Fruit fly (Drosophila melanogaster): Measurements from ENCODE around the gene Smn.

Smn gene

DNA sequence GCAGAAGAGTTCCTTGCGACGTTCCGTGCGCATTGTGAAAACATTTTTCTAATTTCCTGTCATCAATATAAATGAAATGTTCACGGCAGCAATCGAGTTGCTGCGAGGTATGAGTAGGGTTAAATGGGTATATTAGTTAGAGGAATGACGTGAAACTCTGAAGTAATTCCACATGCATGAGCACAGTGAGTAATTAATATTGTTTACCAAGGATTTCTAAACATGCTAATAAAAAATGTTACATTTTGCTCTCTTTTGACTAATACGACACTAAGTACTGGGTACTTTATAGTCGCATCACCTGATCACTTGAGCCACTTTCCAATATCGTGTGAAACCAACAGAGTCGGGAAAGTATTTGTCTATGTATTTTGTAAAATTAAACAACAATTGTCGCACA is 37.1 kb downstream of the Smn start (continued):
- peak; percentile 1 for TF ChIP-seq jumu (GFP tag; optimal IDR thresholded peaks at IDR 0.05)
- TF ChIP-seq Taf1 (GFP tag; IDR thresholded peaks at IDR 0.05) = 0 out of 2 replicates have a peak, but pooled peaks have one; percentile 5
- TF ChIP-seq Ptx1 (GFP tag; IDR thresholded peaks at IDR 0.05) = peak; percentile 41; the same call in 1 of the 2 replicates
- TF ChIP-seq CG8290 (GFP tag; optimal IDR thresholded peaks at IDR 0.05) = no peak
- peak in 1 of 2 experiments; percentile 23 for TF ChIP-seq CG8290 (tag; optimal IDR thresholded peaks at IDR 0.05)
- no peak for TF ChIP-seq CG10274 (GFP tag; optimal IDR thresholded peaks at IDR 0.05)
- no peak for TF ChIP-seq D (optimal IDR thresholded peaks at IDR 0.05)
- peak; percentile 34 for TF ChIP-seq D (GFP tag; optimal IDR thresholded peaks at IDR 0.05)
- TF ChIP-seq ara (GFP tag; IDR thresholded peaks at IDR 0.05) = no peak; the same call in 1 of the 2 replicates
- no peak for TF ChIP-seq CG1233 (GFP tag; optimal IDR thresholded peaks at IDR 0.05)
- no peak for TF ChIP-seq sc (optimal IDR thresholded peaks at IDR 0.05)
- peak; percentile 22 for TF ChIP-seq sc (GFP tag; optimal IDR thresholded peaks at IDR 0.05)
- TF ChIP-seq tio (GFP tag; optimal IDR thresholded peaks at IDR 0.05) = peak; percentile 51
- no peak for TF ChIP-seq trem (tag; optimal IDR thresholded peaks at IDR 0.05)
- TF ChIP-seq CG1647 (GFP tag; optimal IDR thresholded peaks at IDR 0.05) = peak; percentile 21
- TF ChIP-seq CG10959 (GFP tag; IDR thresholded peaks at IDR 0.05) = peak; percentile 59
- TF ChIP-seq fu2 (GFP tag; optimal IDR thresholded peaks at IDR 0.05) = peak; percentile 4
- TF ChIP-seq Dp (GFP tag; optimal IDR thresholded peaks at IDR 0.05) = no peak
- no peak for TF ChIP-seq MESR4 (GFP tag; optimal IDR thresholded peaks at IDR 0.05)
- TF ChIP-seq CG7839 (tag; optimal IDR thresholded peaks at IDR 0.05) = peak; percentile 32
- TF ChIP-seq CG8478 (optimal IDR thresholded peaks at IDR 0.05) = no peak
- TF ChIP-seq Fer3 (tag; optimal IDR thresholded peaks at IDR 0.05) = peak; percentile 23
- peak; percentile 46 for TF ChIP-seq dmrt99B (tag; optimal IDR thresholded peaks at IDR 0.05)
- TF ChIP-seq Six4 (GFP tag; optimal IDR thresholded peaks at IDR 0.05) = peak; percentile 1
- TF ChIP-seq D19A (tag; optimal IDR thresholded peaks at IDR 0.05) = peak; percentile 48
- TF ChIP-seq CG15269 (tag; optimal IDR thresholded peaks at IDR 0.05) = peak; percentile 24
- peak; percentile 21; the same call in 1 of the 4 replicates for TF ChIP-seq Gug (GFP tag; IDR thresholded peaks at IDR 0.05)
- TF ChIP-seq lola (GFP tag; optimal IDR thresholded peaks at IDR 0.05) = peak in 1 of 3 experiments; percentile 29
- peak; percentile 28; the same call in 1 of the 2 replicates for TF ChIP-seq esg (GFP tag; conservative IDR thresholded peaks at IDR 0.05)
- TF ChIP-seq CG30403 (GFP tag; optimal IDR thresholded peaks at IDR 0.05) = peak; percentile 32
- peak; percentile 57 for TF ChIP-seq CG4820 (GFP tag; optimal IDR thresholded peaks at IDR 0.05)
- no peak for TF ChIP-seq nom (GFP tag; optimal IDR thresholded peaks at IDR 0.05)
- no peak for TF ChIP-seq pros (GFP tag; optimal IDR thresholded peaks at IDR 0.05)
- TF ChIP-seq ind (GFP tag; optimal IDR thresholded peaks at IDR 0.05) = peak; percentile 32
- TF ChIP-seq hbn (GFP tag; IDR thresholded peaks at IDR 0.05; ENCODE audit: partially characterized antibody) = no peak
- peak; percentile 71; the same call in 1 of the 2 replicates for TF ChIP-seq CG17328 (GFP tag; IDR thresholded peaks at IDR 0.05)
- peak; percentile 3 for TF ChIP-seq Hmr (GFP tag; optimal IDR thresholded peaks at IDR 0.05)
- 0 out of 3 replicates have a peak, but pooled peaks have one; percentile 22 for TF ChIP-seq CG11456 (GFP tag; IDR thresholded peaks at IDR 0.05)
- TF ChIP-seq Adf1 (GFP tag; IDR thresholded peaks at IDR 0.05) = no peak
- peak in 1 of 2 experiments; percentile 65 for TF ChIP-seq chif (GFP tag; optimal IDR thresholded peaks at IDR 0.05)
- TF ChIP-seq Meics (GFP tag; optimal IDR thresholded peaks at IDR 0.05) = peak; percentile 15
- TF ChIP-seq CG4404 (GFP tag; IDR thresholded peaks at IDR 0.05) = no peak
- no peak for TF ChIP-seq Atf6 (GFP tag; IDR thresholded peaks at IDR 0.05)
- no peak for TF ChIP-seq gt (GFP tag; IDR thresholded peaks at IDR 0.05)
- TF ChIP-seq dysf (GFP tag; IDR thresholded peaks at IDR 0.05) = peak; percentile 37; the same call in 1 of the 3 replicates
- TF ChIP-seq CG8944 (GFP tag; optimal IDR thresholded peaks at IDR 0.05) = peak; percentile 16
- TF ChIP-seq Ada2b (GFP tag; IDR thresholded peaks at IDR 0.05) = 0 out of 2 replicates have a peak, but pooled peaks have one; percentile 18
- TF ChIP-seq CG11504 (tag; optimal IDR thresholded peaks at IDR 0.05) = peak; percentile 66
- TF ChIP-seq sens (GFP tag) = peak; percentile 87
- TF ChIP-seq CG17385 (GFP tag; optimal IDR thresholded peaks at IDR 0.05) = peak; percentile 18
- TF ChIP-seq CG4424 (GFP tag; optimal IDR thresholded peaks at IDR 0.05) = peak; percentile 35
- peak; percentile 61; the same call in 2 of the 3 replicates for TF ChIP-seq ken (GFP tag; IDR thresholded peaks at IDR 0.05)

Measured in whole organism, embryonic.